Worm (Caenorhabditis elegans): ENCODE data around the gene lipl-5.

- TF ChIP-seq hmg-1.2 (GFP tag; IDR thresholded peaks at IDR 0.05) (no peak), F22D6.2 (tag; optimal IDR thresholded peaks at IDR 0.05) (no peak), cebp-2 (GFP tag; IDR thresholded peaks at IDR 0.05) (no peak), ceh-100 (GFP tag; IDR thresholded peaks at IDR 0.05) (no peak), hrde-1 (tag; optimal IDR thresholded peaks at IDR 0.05; ENCODE audit: borderline replicate concordance) (no peak), Y67H2A.10 (GFP tag; conservative IDR thresholded peaks at IDR 0.05) (no peak), F10E7.11 (tag; optimal IDR thresholded peaks at IDR 0.05) (no peak), madf-3 (GFP tag; IDR thresholded peaks at IDR 0.05) (no peak), pha-4 (tag; optimal IDR thresholded peaks at IDR 0.05) (no peak), ztf-18 (tag; optimal IDR thresholded peaks at IDR 0.05) (no peak), attf-6 (GFP tag; IDR thresholded peaks at IDR 0.05) (no peak), lin-40 (tag; optimal IDR thresholded peaks at IDR 0.05) (no peak)
Measured at ce11 chrV:376790-377189, 8.8 kb upstream of the lipl-5 start.

Measured in whole organism, young adult.